Fruit fly (Drosophila melanogaster): Measurements from ENCODE around the gene CG7950.

Gene CG7950

DNA sequence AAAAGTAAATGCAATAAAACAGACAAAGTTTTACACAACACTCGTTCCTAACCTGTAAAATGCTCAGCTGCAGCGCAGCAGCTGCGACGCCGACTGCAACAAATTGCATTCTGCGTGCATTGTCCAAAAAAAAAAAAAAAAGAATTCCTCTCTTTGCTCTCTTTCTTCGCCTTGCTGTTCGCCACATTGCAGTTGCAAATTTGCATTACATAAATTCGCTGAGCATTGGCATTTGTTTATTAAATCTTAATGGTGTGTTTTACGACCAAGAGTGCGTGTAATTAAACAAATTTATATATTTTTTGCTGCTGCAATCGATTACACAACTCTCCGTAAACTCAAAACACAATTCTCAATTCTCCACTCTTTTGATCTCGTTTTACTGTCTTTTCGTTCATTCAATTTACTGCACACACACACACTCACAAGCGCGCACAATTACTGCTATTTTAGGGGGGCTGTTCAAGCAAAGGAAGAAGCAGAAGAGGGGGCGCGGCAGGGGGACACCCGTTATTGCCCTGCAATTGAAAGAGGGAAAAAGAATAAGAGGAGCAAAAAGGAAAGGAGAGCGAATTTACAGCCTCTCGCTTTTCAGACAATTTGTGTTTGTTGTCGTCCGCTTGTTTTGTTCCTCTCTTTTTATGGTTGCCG lies 43.8 kb downstream of the CG7950 start:
- no peak for TF ChIP-seq bbx (GFP tag; IDR thresholded peaks at IDR 0.05; ENCODE audit: partially characterized antibody)
- no peak for TF ChIP-seq her (GFP tag; optimal IDR thresholded peaks at IDR 0.05)
- no peak for TF ChIP-seq hbn (GFP tag; IDR thresholded peaks at IDR 0.05; ENCODE audit: partially characterized antibody)
- TF ChIP-seq Fer3 (tag; optimal IDR thresholded peaks at IDR 0.05), result no peak
- TF ChIP-seq Asciz (GFP tag; optimal IDR thresholded peaks at IDR 0.05), result no peak
- TF ChIP-seq CG12744 (GFP tag; optimal IDR thresholded peaks at IDR 0.05), result no peak
- no peak for TF ChIP-seq CG10959 (GFP tag; IDR thresholded peaks at IDR 0.05)
- TF ChIP-seq CG17385 (GFP tag; optimal IDR thresholded peaks at IDR 0.05), result peak; percentile 12
- TF ChIP-seq twi (tag; optimal IDR thresholded peaks at IDR 0.05), result no peak
- TF ChIP-seq chinmo (GFP tag; IDR thresholded peaks at IDR 0.05; ENCODE audit: partially characterized antibody), result 0 out of 4 replicates have a peak, but pooled peaks have one; percentile 35
- no peak for TF ChIP-seq CG5953 (GFP tag; IDR thresholded peaks at IDR 0.05)
- no peak for TF ChIP-seq CG8944 (GFP tag; optimal IDR thresholded peaks at IDR 0.05)
- TF ChIP-seq CG12299 (tag; optimal IDR thresholded peaks at IDR 0.05), result no peak
- no peak for TF ChIP-seq ash1 (GFP tag; optimal IDR thresholded peaks at IDR 0.05)
- TF ChIP-seq abd-A (tag; optimal IDR thresholded peaks at IDR 0.05), result peak; percentile 82
- no peak for TF ChIP-seq CG10543 (GFP tag; optimal IDR thresholded peaks at IDR 0.05)
- TF ChIP-seq Hr3 (GFP tag; optimal IDR thresholded peaks at IDR 0.05), result no peak
- TF ChIP-seq sqz (GFP tag; optimal IDR thresholded peaks at IDR 0.05), result no peak
- no peak for TF ChIP-seq HLH4C (GFP tag; IDR thresholded peaks at IDR 0.05; ENCODE audit: partially characterized antibody)
- TF ChIP-seq Myb (GFP tag; optimal IDR thresholded peaks at IDR 0.05), result no peak
- TF ChIP-seq CG7556 (GFP tag; optimal IDR thresholded peaks at IDR 0.05), result no peak
- TF ChIP-seq HLH54F (GFP tag; optimal IDR thresholded peaks at IDR 0.05), result no peak
- no peak for TF ChIP-seq aop (GFP tag; IDR thresholded peaks at IDR 0.05)
- no peak for TF ChIP-seq bcd (GFP tag; optimal IDR thresholded peaks at IDR 0.05)
- no peak for TF ChIP-seq CG8281 (tag; optimal IDR thresholded peaks at IDR 0.05)
- no peak for TF ChIP-seq ham (GFP tag; IDR thresholded peaks at IDR 0.05)
- TF ChIP-seq CG14667 (GFP tag; IDR thresholded peaks at IDR 0.05), result no peak
- no peak for TF ChIP-seq Taf1 (GFP tag; IDR thresholded peaks at IDR 0.05)
- TF ChIP-seq CG17829 (tag; optimal IDR thresholded peaks at IDR 0.05), result no peak
- no peak for TF ChIP-seq Side (GFP tag; optimal IDR thresholded peaks at IDR 0.05)
- peak in 1 of 2 experiments; percentile 11 for TF ChIP-seq Trl (optimal IDR thresholded peaks at IDR 0.05)
- TF ChIP-seq Trl (GFP tag; optimal IDR thresholded peaks at IDR 0.05), result no peak
- peak; percentile 80 for TF ChIP-seq crol (GFP tag; IDR thresholded peaks at IDR 0.05)
- TF ChIP-seq CG2120 (GFP tag; optimal IDR thresholded peaks at IDR 0.05), result no peak
- peak; percentile 79 for TF ChIP-seq Hr39 (optimal IDR thresholded peaks at IDR 0.05)
- no peak for TF ChIP-seq HmgZ (tag; optimal IDR thresholded peaks at IDR 0.05)
- TF ChIP-seq GATAe (GFP tag; conservative IDR thresholded peaks at IDR 0.05), result no peak
- TF ChIP-seq sens (GFP tag), result peak; percentile 66
- no peak for TF ChIP-seq Adf1 (GFP tag; IDR thresholded peaks at IDR 0.05)
- TF ChIP-seq Stat92E (GFP tag; optimal IDR thresholded peaks at IDR 0.05), result no peak
- TF ChIP-seq chm (GFP tag; IDR thresholded peaks at IDR 0.05), result no peak
- TF ChIP-seq ERR (GFP tag; optimal IDR thresholded peaks at IDR 0.05), result no peak
- TF ChIP-seq lab (GFP tag; optimal IDR thresholded peaks at IDR 0.05), result no peak
- TF ChIP-seq cg (GFP tag; optimal IDR thresholded peaks at IDR 0.05), result peak; percentile 4
- no peak for TF ChIP-seq CG13287 (GFP tag; IDR thresholded peaks at IDR 0.05; ENCODE audit: partially characterized antibody)
- no peak for TF ChIP-seq CG10267 (tag; optimal IDR thresholded peaks at IDR 0.05)
- no peak for TF ChIP-seq vfl (GFP tag; optimal IDR thresholded peaks at IDR 0.05)
- TF ChIP-seq PHDP (tag; optimal IDR thresholded peaks at IDR 0.05), result no peak
- no peak for TF ChIP-seq CG15514 (GFP tag; optimal IDR thresholded peaks at IDR 0.05)
- TF ChIP-seq ssp (GFP tag; IDR thresholded peaks at IDR 0.05), result no peak
- TF ChIP-seq Opbp (GFP tag; IDR thresholded peaks at IDR 0.05; ENCODE audit: partially characterized antibody), result no peak
